Worm (Caenorhabditis elegans) whole organism, early embryonic: Measurements from ENCODE around the gene srg-24.
"Not testable (repeated sequence)": the region's sequence is repeated elsewhere in the genome, so short reads cannot be mapped to it uniquely, and the experiment has no call there.

Experiments used
- B0310.2 ChIP-seq: sonication (generic microtip); optimal IDR thresholded peaks from 2 replicates; lab custom pipeline; 2016; ENCODE audit warnings: mild to moderate bottlenecking, missing genetic modification characterization, missing compliant biosample characterization
- ama-1 ChIP-seq: fragments of 150-350 bp; optimal IDR thresholded peaks from 2 replicates; lab custom pipeline; 2014
- ceh-13 ChIP-seq: fragments of 200-800 bp; sonication (Bioruptor generic); optimal IDR thresholded peaks from 2 replicates; lab custom pipeline; 2018; ENCODE audit warnings: mild to moderate bottlenecking, missing genetic modification characterization, missing compliant biosample characterization
- ceh-36 ChIP-seq: sonication (generic microtip); optimal IDR thresholded peaks from 2 replicates; lab custom pipeline; 2016; ENCODE audit warnings: missing genetic modification characterization, inconsistent platforms, missing compliant biosample characterization
- ets-7 ChIP-seq: sonication (generic microtip); optimal IDR thresholded peaks from 2 replicates; lab custom pipeline; 2016; ENCODE audit warnings: missing genotype, missing genetic modification characterization, missing compliant biosample characterization
- hmbx-1 ChIP-seq: sonication (generic microtip); optimal IDR thresholded peaks from 2 replicates; lab custom pipeline; 2016; ENCODE audit warnings: mild to moderate bottlenecking, missing genetic modification characterization, missing compliant biosample characterization
- scrt-1 ChIP-seq: fragments of 200-800 bp; sonication (Bioruptor generic); IDR thresholded peaks from 2 replicates; pipeline ENCODE4 v1.3.6; 2022; ENCODE audit warnings: missing genetic modification characterization, missing compliant biosample characterization
- tbx-11 ChIP-seq: fragments of 200-800 bp; sonication (Bioruptor generic); IDR thresholded peaks from 2 replicates; pipeline ENCODE4 v1.3.6; 2022; ENCODE audit warnings: missing genetic modification characterization, missing compliant biosample characterization
- tbx-37 ChIP-seq: fragments of 200-800 bp; sonication (Bioruptor generic); conservative IDR thresholded peaks from 2 replicates; pipeline ENCODE4 v1.3.6; 2022; ENCODE audit warnings: missing genetic modification reagents, missing genetic modification characterization, missing compliant biosample characterization

DNA sequence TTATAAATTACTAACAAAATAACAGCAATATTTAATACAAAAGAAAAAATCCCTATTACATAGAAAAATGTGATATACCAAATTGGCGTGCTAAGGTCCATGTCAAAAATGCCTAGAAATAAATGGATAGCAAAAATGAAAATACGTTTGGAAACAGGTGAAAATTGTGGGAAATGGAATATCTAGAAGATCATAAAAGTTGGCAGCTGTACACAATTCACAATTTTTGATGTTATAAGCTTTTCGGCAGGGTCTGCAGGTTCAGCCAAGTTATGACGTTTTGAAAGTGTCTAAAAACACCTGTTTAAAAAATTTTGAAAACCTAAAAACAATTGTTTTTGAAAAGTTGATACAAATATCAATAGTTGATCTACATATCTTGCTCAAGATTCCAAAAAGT lies 42.4 kb upstream of the srg-24 start, which contains the start of gene sri-42:
- not testable (repeated sequence) for TF ChIP-seq ama-1 (lab: Kevin White, UChicago); tbx-11 (GFP tag; lab: Robert Waterston, UW); hmbx-1 (tag; lab: Kevin White, UChicago); ceh-13 (GFP tag; lab: Kevin White, UChicago); scrt-1 (GFP tag; lab: Robert Waterston, UW); B0310.2; ets-7 (tag; lab: Kevin White, UChicago); ceh-36 (tag; lab: Kevin White, UChicago); tbx-37 (GFP tag; lab: Robert Waterston, UW)
